Fruit fly (Drosophila melanogaster) whole organism, embryonic: ENCODE results near the gene CG7650.

Experiments
- Asciz ChIP-seq: fragments of 200-800 bp; sonication (Bioruptor generic); optimal IDR thresholded peaks from 2 replicates; lab custom pipeline; 2017; ENCODE audit warnings: missing biosample characterization, mild to moderate bottlenecking, missing genetic modification characterization, missing genetic modification reagents
- CG10209 ChIP-seq: fragments of 200-800 bp; sonication (Bioruptor generic); optimal IDR thresholded peaks from 3 replicates; lab custom pipeline; 2017; ENCODE audit warnings: missing biosample characterization, mild to moderate bottlenecking, missing genetic modification characterization, missing genetic modification reagents
- CG11723 ChIP-seq: fragments of 200-800 bp; sonication (Bioruptor generic); optimal IDR thresholded peaks from 2 replicates; lab custom pipeline; 2017; ENCODE audit warnings: missing biosample characterization, mild to moderate bottlenecking, missing genetic modification characterization
- CG12769 ChIP-seq: fragments of 200-800 bp; sonication (Bioruptor generic); optimal IDR thresholded peaks from 2 replicates; lab custom pipeline; 2019; ENCODE audit warnings: missing biosample characterization, mild to moderate bottlenecking, missing genetic modification characterization, moderate library complexity
- CG13296 ChIP-seq: fragments of 200-800 bp; sonication (Bioruptor generic); optimal IDR thresholded peaks from 3 replicates; lab custom pipeline; 2018; ENCODE audit warnings: missing biosample characterization, mild to moderate bottlenecking, missing genetic modification characterization
- CG15269 ChIP-seq: fragments of 200-800 bp; sonication (Bioruptor generic); optimal IDR thresholded peaks from 2 replicates; lab custom pipeline; 2018; ENCODE audit warnings: missing biosample characterization, mild to moderate bottlenecking, missing genetic modification characterization, moderate library complexity
- CG18011 ChIP-seq: fragments of 200-800 bp; sonication (Bioruptor generic); optimal IDR thresholded peaks from 2 replicates; lab custom pipeline; 2017; ENCODE audit warnings: missing biosample characterization, missing genetic modification characterization, mild to moderate bottlenecking, moderate library complexity, missing genotype
- CG2678 ChIP-seq: fragments of 200-800 bp; sonication (Bioruptor generic); optimal IDR thresholded peaks from 3 replicates; lab custom pipeline; 2019; ENCODE audit warnings: missing biosample characterization, mild to moderate bottlenecking, missing genetic modification characterization, moderate library complexity
- CG2875 ChIP-seq: fragments of 200-800 bp; sonication (Bioruptor generic); optimal IDR thresholded peaks from 2 replicates; lab custom pipeline; 2017; ENCODE audit warnings: missing biosample characterization, mild to moderate bottlenecking, missing genetic modification characterization, missing genetic modification reagents
- CG30020 ChIP-seq: fragments of 200-800 bp; optimal IDR thresholded peaks from 2 replicates; lab custom pipeline; 2019; ENCODE audit warnings: missing biosample characterization, mild to moderate bottlenecking, missing genetic modification characterization, moderate library complexity
- CG31365 ChIP-seq: fragments of 200-800 bp; sonication (Bioruptor generic); optimal IDR thresholded peaks from 2 replicates; lab custom pipeline; 2018; ENCODE audit warnings: missing biosample characterization, mild to moderate bottlenecking, missing genetic modification characterization
- CG3163 ChIP-seq: fragments of 200-800 bp; sonication (Bioruptor generic); optimal IDR thresholded peaks from 3 replicates; lab custom pipeline; 2016; ENCODE audit warnings: missing biosample characterization, missing genetic modification characterization
- CG33213 ChIP-seq: fragments of 200-800 bp; sonication (Bioruptor generic); optimal IDR thresholded peaks from 3 replicates; lab custom pipeline; 2016; ENCODE audit warnings: missing biosample characterization, missing genetic modification characterization
- CG4404 ChIP-seq: fragments of 200-800 bp; sonication (Bioruptor generic); IDR thresholded peaks from 2 replicates; pipeline ENCODE4 v1.3.6; 2022; ENCODE audit warnings: missing biosample characterization, missing genetic modification characterization
- CG4854 ChIP-seq: fragments of 200-800 bp; sonication (Bioruptor generic); optimal IDR thresholded peaks from 2 replicates; lab custom pipeline; 2016; ENCODE audit warnings: missing biosample characterization, missing genetic modification characterization, inconsistent platforms
- CG6175 ChIP-seq: fragments of 200-800 bp; sonication (Bioruptor generic); IDR thresholded peaks from 3 replicates; pipeline ENCODE4 v1.3.6; 2022; ENCODE audit warnings: missing biosample characterization, missing genetic modification characterization
- CG6854 ChIP-seq: fragments of 200-800 bp; sonication (Bioruptor generic); optimal IDR thresholded peaks from 3 replicates; lab custom pipeline; 2017; ENCODE audit warnings: missing biosample characterization, mild to moderate bottlenecking, missing genetic modification characterization
- CG7786 ChIP-seq: fragments of 200-800 bp; sonication (Bioruptor generic); optimal IDR thresholded peaks from 2 replicates; lab custom pipeline; 2016; ENCODE audit warnings: missing biosample characterization, missing genetic modification characterization
- CG7928 ChIP-seq: fragments of 200-800 bp; sonication (Bioruptor generic); optimal IDR thresholded peaks from 2 replicates; lab custom pipeline; 2017; ENCODE audit warnings: missing biosample characterization, mild to moderate bottlenecking, missing genetic modification characterization
- CG7987 ChIP-seq: fragments of 200-800 bp; sonication (Bioruptor generic); optimal IDR thresholded peaks from 2 replicates; lab custom pipeline; 2018; ENCODE audit warnings: missing biosample characterization, mild to moderate bottlenecking, missing genetic modification characterization, moderate library complexity
- CG9817 ChIP-seq: fragments of 200-800 bp; sonication (Bioruptor generic); optimal IDR thresholded peaks from 2 replicates; lab custom pipeline; 2018; ENCODE audit warnings: missing biosample characterization, mild to moderate bottlenecking, missing genetic modification characterization, moderate library complexity
- CG9876 ChIP-seq: fragments of 200-800 bp; sonication (Bioruptor generic); optimal IDR thresholded peaks from 2 replicates; lab custom pipeline; 2016; ENCODE audit warnings: missing biosample characterization, missing genetic modification characterization
- Dip2 ChIP-seq: fragments of 200-800 bp; sonication (Bioruptor generic); IDR thresholded peaks from 2 replicates; pipeline ENCODE4 v1.3.6; 2022; ENCODE audit warnings: missing biosample characterization, missing genetic modification characterization
- E2f2 ChIP-seq: fragments of 200-800 bp; sonication (Bioruptor generic); IDR thresholded peaks from 2 replicates; pipeline ENCODE4 v1.3.6; 2022; ENCODE audit warnings: missing biosample characterization, missing genetic modification characterization
- Elba2 ChIP-seq: fragments of 200-800 bp; sonication (Bioruptor generic); optimal IDR thresholded peaks from 3 replicates; lab custom pipeline; 2016; ENCODE audit warnings: missing biosample characterization, missing genetic modification characterization
- HLHmδ ChIP-seq: fragments of 200-800 bp; sonication (Bioruptor generic); optimal IDR thresholded peaks from 2 replicates; lab custom pipeline; 2018; ENCODE audit warnings: missing biosample characterization, mild to moderate bottlenecking, missing genetic modification characterization, moderate library complexity
- MESR4 ChIP-seq: fragments of 200-800 bp; sonication (Bioruptor generic); optimal IDR thresholded peaks from 2 replicates; lab custom pipeline; 2018; ENCODE audit warnings: missing biosample characterization, mild to moderate bottlenecking, missing genetic modification characterization, moderate library complexity
- Med ChIP-seq: fragments of 200-800 bp; sonication (Bioruptor generic); peaks from one replicate; lab custom pipeline; 2016; ENCODE audit warnings: missing biosample characterization, missing genetic modification characterization, mild to moderate bottlenecking, inconsistent platforms, moderate library complexity
- NC2β ChIP-seq: fragments of 200-800 bp; sonication (Bioruptor generic); optimal IDR thresholded peaks from 2 replicates; lab custom pipeline; 2016; ENCODE audit warnings: missing biosample characterization, missing genetic modification characterization
- Scr ChIP-seq: fragments of 200-800 bp; sonication (Bioruptor generic); IDR thresholded peaks from 2 replicates; pipeline ENCODE4 v1.3.6; 2022; ENCODE audit warnings: missing biosample characterization, missing genetic modification characterization; ENCODE audit not compliant: partially characterized antibody
- Taf1 ChIP-seq: fragments of 200-800 bp; sonication (Bioruptor generic); IDR thresholded peaks from 2 replicates; pipeline ENCODE4 v1.3.6; 2022; ENCODE audit warnings: missing biosample characterization, missing genetic modification characterization
- al ChIP-seq: fragments of 200-800 bp; sonication (Bioruptor generic); IDR thresholded peaks from 2 replicates; pipeline ENCODE4 v1.3.6; 2022; ENCODE audit warnings: missing biosample characterization, missing genetic modification characterization
- cad ChIP-seq: fragments of >200 bp; optimal IDR thresholded peaks from 2 replicates; lab custom pipeline; 2017; ENCODE audit warnings: missing biosample characterization, missing genetic modification characterization
- cato ChIP-seq: fragments of 200-800 bp; sonication (Bioruptor generic); optimal IDR thresholded peaks from 2 replicates; lab custom pipeline; 2016; ENCODE audit warnings: missing biosample characterization, missing genetic modification characterization, borderline replicate concordance
- croc ChIP-seq: fragments of 200-800 bp; sonication (Bioruptor generic); conservative IDR thresholded peaks from 3 replicates; pipeline ENCODE4 v1.3.6; 2022; ENCODE audit warnings: missing biosample characterization, missing genetic modification characterization
- ewg ChIP-seq: fragments of 200-800 bp; sonication (Bioruptor generic); optimal IDR thresholded peaks from 3 replicates; lab custom pipeline; 2017; ENCODE audit warnings: mild to moderate bottlenecking, missing biosample characterization, missing genetic modification reagents, missing genetic modification characterization
- exex ChIP-seq: fragments of 200-800 bp; sonication (Bioruptor generic); optimal IDR thresholded peaks from 4 replicates; lab custom pipeline; 2018; ENCODE audit warnings: missing biosample characterization, mild to moderate bottlenecking, missing genetic modification characterization, moderate library complexity
- ham ChIP-seq: fragments of 200-800 bp; sonication (Bioruptor generic); IDR thresholded peaks from 2 replicates; pipeline ENCODE4 v1.3.6; 2022; ENCODE audit warnings: missing biosample characterization, missing genetic modification characterization
- hb ChIP-seq: fragments of 200-800 bp; sonication (Bioruptor generic); IDR thresholded peaks from 3 replicates; pipeline ENCODE4 v1.3.6; 2022; ENCODE audit warnings: missing biosample characterization, missing genetic modification characterization; ENCODE audit not compliant: partially characterized antibody
- jumu ChIP-seq: fragments of 200-800 bp; sonication (Bioruptor generic); optimal IDR thresholded peaks from 3 replicates; lab custom pipeline; 2016; ENCODE audit warnings: missing biosample characterization, missing genetic modification characterization
- kay ChIP-seq: fragments of 200-800 bp; sonication (Bioruptor generic); optimal IDR thresholded peaks from 2 replicates; lab custom pipeline; 2016; ENCODE audit warnings: missing biosample characterization, missing genetic modification characterization
- lbe ChIP-seq: fragments of 200-800 bp; sonication (Bioruptor generic); optimal IDR thresholded peaks from 2 replicates; lab custom pipeline; 2016; ENCODE audit warnings: missing biosample characterization, mild to moderate bottlenecking, missing genetic modification characterization
- pum ChIP-seq: fragments of 200-800 bp; sonication (Bioruptor generic); optimal IDR thresholded peaks from 2 replicates; lab custom pipeline; 2016; ENCODE audit warnings: missing biosample characterization, missing genetic modification characterization
- ranshi ChIP-seq: fragments of 200-800 bp; sonication (Bioruptor generic); IDR thresholded peaks from 2 replicates; pipeline ENCODE4 v1.3.6; 2022; ENCODE audit warnings: missing biosample characterization, missing genetic modification characterization
- sima ChIP-seq: fragments of 200-800 bp; sonication (Bioruptor generic); optimal IDR thresholded peaks from 2 replicates; lab custom pipeline; 2016; ENCODE audit warnings: missing biosample characterization, missing genetic modification characterization
- slbo ChIP-seq: fragments of 200-800 bp; sonication (Bioruptor generic); IDR thresholded peaks from 2 replicates; pipeline ENCODE4 v1.3.6; 2022; ENCODE audit warnings: missing biosample characterization, missing genetic modification characterization
- sqz ChIP-seq: fragments of 200-800 bp; sonication (Bioruptor generic); optimal IDR thresholded peaks from 3 replicates; lab custom pipeline; 2018; ENCODE audit warnings: missing biosample characterization, mild to moderate bottlenecking, missing genetic modification characterization
- stc ChIP-seq: fragments of 200-800 bp; sonication (Bioruptor generic); IDR thresholded peaks from 2 replicates; pipeline ENCODE4 v1.3.6; 2022; ENCODE audit warnings: missing biosample characterization, missing genetic modification characterization
- stwl ChIP-seq: fragments of 200-800 bp; sonication (Bioruptor generic); optimal IDR thresholded peaks from 3 replicates; lab custom pipeline; 2018; ENCODE audit warnings: missing biosample characterization, mild to moderate bottlenecking, missing genetic modification characterization, moderate library complexity
- unc-4 ChIP-seq: fragments of 200-800 bp; sonication (Bioruptor generic); IDR thresholded peaks from 2 replicates; pipeline ENCODE4 v1.3.6; 2022; ENCODE audit warnings: missing biosample characterization, missing genetic modification characterization; ENCODE audit not compliant: partially characterized antibody
- unpg ChIP-seq: fragments of 200-800 bp; sonication (Bioruptor generic); optimal IDR thresholded peaks from 3 replicates; lab custom pipeline; 2018; ENCODE audit warnings: missing biosample characterization, mild to moderate bottlenecking, missing genetic modification characterization, moderate library complexity
- vvl ChIP-seq: fragments of 200-800 bp; sonication (Bioruptor generic); IDR thresholded peaks from 2 replicates; pipeline ENCODE4 v1.3.6; 2022; ENCODE audit warnings: missing biosample characterization, missing genetic modification characterization

The CG7650 gene

dm6 chr3L:15632653-15633052 is 22.5 kb upstream of the CG7650 start (continued):
- no peak for TF ChIP-seq lbe (GFP tag; lab: Kevin White, UChicago)
- TF ChIP-seq CG3163 (GFP tag; lab: Kevin White, UChicago), result no peak
- no peak for TF ChIP-seq CG6175 (GFP tag; lab: Robert Waterston, UW)
- no peak for TF ChIP-seq ewg
- no peak for TF ChIP-seq CG15269 (tag; lab: Kevin White, UChicago)
- TF ChIP-seq stwl (tag; lab: Kevin White, UChicago), result no peak
- TF ChIP-seq Asciz, result no peak
- TF ChIP-seq CG30020, result no peak
- TF ChIP-seq CG2678 (tag; lab: Kevin White, UChicago), result peak; percentile 52
- TF ChIP-seq Dip2 (GFP tag; lab: Robert Waterston, UW), result no peak
- no peak for TF ChIP-seq cato (GFP tag; lab: Kevin White, UChicago)
- no peak for TF ChIP-seq NC2β (GFP tag; lab: Kevin White, UChicago)
- no peak for TF ChIP-seq exex
- no peak for TF ChIP-seq Elba2
- TF ChIP-seq slbo (GFP tag; lab: Robert Waterston, UW), result no peak
- no peak for TF ChIP-seq jumu (GFP tag; lab: Kevin White, UChicago)
- no peak for TF ChIP-seq CG7786
- TF ChIP-seq CG9817 (tag; lab: Kevin White, UChicago), result no peak
- no peak for TF ChIP-seq HLHmδ (GFP tag; lab: Kevin White, UChicago)
- TF ChIP-seq Scr (GFP tag; lab: Robert Waterston, UW), result no peak
- TF ChIP-seq sima, result no peak
- no peak for TF ChIP-seq CG9876 (GFP tag; lab: Kevin White, UChicago)
- peak; percentile 71 for TF ChIP-seq Med
- TF ChIP-seq MESR4, result no peak
- no peak for TF ChIP-seq croc (GFP tag; lab: Robert Waterston, UW)
- TF ChIP-seq CG11723 (GFP tag; lab: Kevin White, UChicago), result no peak
- TF ChIP-seq E2f2 (GFP tag; lab: Robert Waterston, UW), result no peak
- TF ChIP-seq CG13296, result peak; percentile 54
- TF ChIP-seq CG7928 (GFP tag; lab: Kevin White, UChicago), result no peak
- no peak for TF ChIP-seq stc (GFP tag; lab: Robert Waterston, UW)
- no peak for TF ChIP-seq unpg (GFP tag; lab: Kevin White, UChicago)
- TF ChIP-seq Taf1 (GFP tag; lab: Robert Waterston, UW), result no peak
- TF ChIP-seq CG31365 (tag; lab: Kevin White, UChicago), result no peak
- no peak for TF ChIP-seq hb (GFP tag; lab: Robert Waterston, UW)
- TF ChIP-seq CG7987 (GFP tag; lab: Kevin White, UChicago), result peak; percentile 25
- no peak for TF ChIP-seq cad (GFP tag; lab: Kevin White, UChicago)
- no peak for TF ChIP-seq vvl (GFP tag; lab: Robert Waterston, UW)
- no peak for TF ChIP-seq unc-4 (GFP tag; lab: Robert Waterston, UW)
- TF ChIP-seq CG10209 (GFP tag; lab: Kevin White, UChicago), result no peak
- TF ChIP-seq CG4854, result no peak
- no peak for TF ChIP-seq kay (GFP tag; lab: Kevin White, UChicago)
- TF ChIP-seq sqz, result no peak
- TF ChIP-seq CG6854 (GFP tag; lab: Kevin White, UChicago), result peak; percentile 2
- TF ChIP-seq CG12769 (tag; lab: Kevin White, UChicago), result no peak
- no peak for TF ChIP-seq ham (GFP tag; lab: Robert Waterston, UW)
- TF ChIP-seq ranshi, result no peak
- no peak for TF ChIP-seq CG18011 (GFP tag; lab: Kevin White, UChicago)
- no peak for TF ChIP-seq CG33213 (GFP tag; lab: Kevin White, UChicago)
- no peak for TF ChIP-seq pum
- TF ChIP-seq al (GFP tag; lab: Robert Waterston, UW), result no peak
- TF ChIP-seq CG4404, result no peak
- no peak for TF ChIP-seq CG2875 (GFP tag; lab: Kevin White, UChicago)
